Fruit fly (Drosophila melanogaster): ENCODE data around the gene corn.

Gene corn

DNA sequence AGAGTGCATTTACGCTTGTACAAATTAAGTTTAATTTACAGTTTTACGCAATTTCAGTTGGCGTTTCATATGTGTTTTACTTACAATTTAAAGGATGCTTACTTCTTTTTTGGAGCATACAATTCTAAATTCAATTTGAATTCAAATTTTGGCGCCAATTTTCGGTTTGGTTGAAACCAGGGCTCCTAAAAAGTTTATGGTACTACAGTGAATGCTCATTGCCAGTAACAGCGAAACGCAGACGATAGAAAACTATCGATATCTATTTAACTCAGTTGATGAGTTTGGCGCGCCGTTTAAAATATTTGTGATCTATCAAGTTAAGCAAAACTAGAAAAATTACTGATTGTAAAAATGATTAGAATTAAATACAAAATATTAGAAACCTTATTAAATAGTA, 62.9 kb downstream of the corn start:
- TF ChIP-seq psq (optimal IDR thresholded peaks at IDR 0.05) = no peak
- TF ChIP-seq ttk (optimal IDR thresholded peaks at IDR 0.05) = no peak
- TF ChIP-seq insv (optimal IDR thresholded peaks at IDR 0.05) = no peak
- TF ChIP-seq Myc (optimal IDR thresholded peaks at IDR 0.05) = no peak
- no peak for TF ChIP-seq Sin3A (optimal IDR thresholded peaks at IDR 0.05)
- TF ChIP-seq h (optimal IDR thresholded peaks at IDR 0.05) = no peak
